Worm (Caenorhabditis elegans) whole organism, late embryonic: ENCODE measurements around the gene nstp-8.

Experiments used
- K02D7.2 ChIP-seq: sonication (generic microtip); optimal IDR thresholded peaks from 2 replicates; lab custom pipeline; 2017; ENCODE audit warnings: mild to moderate bottlenecking, missing genetic modification characterization, missing compliant biosample characterization
- ama-1 ChIP-seq: fragments of 150-350 bp; optimal IDR thresholded peaks from 2 replicates; lab custom pipeline; 2014
- fkh-10 ChIP-seq: fragments of 150-350 bp; optimal IDR thresholded peaks from 2 replicates; lab custom pipeline; 2014; ENCODE audit warnings: missing biosample characterization, missing genetic modification reagents, missing genetic modification characterization
- fkh-6 ChIP-seq: sonication (generic microtip); optimal IDR thresholded peaks from 2 replicates; lab custom pipeline; 2016; ENCODE audit warnings: missing genetic modification characterization, missing compliant biosample characterization
- hlh-30 ChIP-seq: sonication (generic microtip); optimal IDR thresholded peaks from 2 replicates; lab custom pipeline; 2017; ENCODE audit warnings: antibody characterized with exemption, missing genetic modification characterization, missing compliant biosample characterization; ENCODE audit not compliant: insufficient read depth
- pqm-1 ChIP-seq: sonication (generic microtip); optimal IDR thresholded peaks from 2 replicates; lab custom pipeline; 2016; ENCODE audit warnings: missing genetic modification characterization, missing compliant biosample characterization
- sdc-2 ChIP-seq: sonication (generic microtip); optimal IDR thresholded peaks from 2 replicates; lab custom pipeline; 2016; ENCODE audit warnings: missing genotype, missing genetic modification characterization, missing compliant biosample characterization
- tbx-7 ChIP-seq: sonication (generic microtip); optimal IDR thresholded peaks from 2 replicates; lab custom pipeline; 2016; ENCODE audit warnings: missing genotype, missing genetic modification characterization, missing compliant biosample characterization

- TF ChIP-seq sdc-2 (tag; lab: Kevin White, UChicago) (no peak), pqm-1 (tag; lab: Kevin White, UChicago) (no peak), hlh-30 (tag; lab: Kevin White, UChicago) (peak; percentile 22), tbx-7 (tag; lab: Kevin White, UChicago) (no peak), fkh-6 (tag; lab: Kevin White, UChicago) (no peak), ama-1 (no peak), K02D7.2 (tag; lab: Kevin White, UChicago) (no peak), fkh-10 (GFP tag; lab: Kevin White, UChicago) (no peak)
Observed at ce11 chrV:2218803-2219202, 3.4 kb downstream of the nstp-8 start, which contains the start of gene nhr-56.
